Worm (Caenorhabditis elegans) whole organism, midembryonic: ENCODE results near the gene fbxa-111.

ENCODE experiments used
- cog-1 ChIP-seq: sonication (generic microtip); optimal IDR thresholded peaks from 2 replicates; lab custom pipeline; 2016; ENCODE audit warnings: missing genetic modification characterization, missing compliant biosample characterization
- flt-1 ChIP-seq: fragments of 200-800 bp; sonication (Bioruptor generic); IDR thresholded peaks from 2 replicates; pipeline ENCODE4 v1.3.6; 2022; ENCODE audit warnings: missing genetic modification characterization, missing compliant biosample characterization
- ref-1 ChIP-seq: fragments of 200-800 bp; sonication (Bioruptor generic); conservative IDR thresholded peaks from 2 replicates; pipeline ENCODE4 v1.3.6; 2022; ENCODE audit warnings: missing genetic modification reagents, missing genetic modification characterization, missing compliant biosample characterization
- tab-1 ChIP-seq: fragments of 200-800 bp; sonication (Bioruptor generic); IDR thresholded peaks from 2 replicates; pipeline ENCODE4 v1.3.6; 2022; ENCODE audit warnings: missing genetic modification characterization, missing compliant biosample characterization
- ztf-29 ChIP-seq: fragments of 200-800 bp; sonication (Bioruptor generic); IDR thresholded peaks from 2 replicates; pipeline ENCODE4 v1.3.6; 2022; ENCODE audit warnings: missing genetic modification reagents, missing genetic modification characterization, missing compliant biosample characterization

- TF ChIP-seq flt-1 (GFP tag; lab: Robert Waterston, UW) (no peak), ztf-29 (no peak), cog-1 (tag; lab: Kevin White, UChicago) (no peak), tab-1 (GFP tag; lab: Robert Waterston, UW) (no peak), ref-1 (GFP tag; lab: Robert Waterston, UW) (no peak)
Observed at ce11 chrV:16972134-16972533, 22.6 kb upstream of the fbxa-111 start, which contains the start of gene srh-119.
